Fruit fly (Drosophila melanogaster): ENCODE measurements around the gene Hmgcr.

DNA sequence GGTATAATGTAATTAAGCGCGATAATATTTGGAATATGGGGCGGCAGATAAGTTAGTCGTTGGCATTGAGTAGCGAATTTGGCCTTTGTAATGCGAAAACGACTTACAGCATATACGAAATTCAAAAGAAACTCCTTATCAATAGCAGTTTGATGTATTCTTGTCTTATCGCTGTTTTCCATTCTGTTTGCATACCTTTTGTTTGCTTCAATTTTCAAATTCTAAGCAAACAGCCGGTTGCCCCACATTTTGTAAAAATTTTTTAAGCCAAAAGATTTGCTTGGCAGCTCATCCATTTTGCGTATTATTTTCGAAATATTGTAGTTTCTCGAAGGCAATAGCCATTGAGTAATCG is 50.3 kb downstream of the Hmgcr start:
- TF ChIP-seq h (optimal IDR thresholded peaks at IDR 0.05) (no peak), ttk (optimal IDR thresholded peaks at IDR 0.05) (no peak), Myc (optimal IDR thresholded peaks at IDR 0.05) (no peak), psq (optimal IDR thresholded peaks at IDR 0.05) (no peak), insv (optimal IDR thresholded peaks at IDR 0.05) (no peak), Sin3A (optimal IDR thresholded peaks at IDR 0.05) (no peak)
